Comparison of ENCODE assay signal across 5 worm cellular contexts in genomic region chrV:9704399-9704798, ce11.
TF ChIP-seq lines count a peak whose summit lies in the region.

No protein-coding gene starts in this region.

TF ChIP-seq in whole organism, L1 larva, 84 proteins besides CTCF, POLR2A, EP300 and RAD21 (continued from another document and continues in another):
- TF ChIP-seq nhr-11 (tag; optimal IDR thresholded peaks at IDR 0.05; lab: Kevin White, UChicago), result no peak
- no peak for TF ChIP-seq C04F5.9 (tag; optimal IDR thresholded peaks at IDR 0.05; lab: Kevin White, UChicago)
- peak; percentile 41 to 55 for TF ChIP-seq efl-1 (optimal IDR thresholded peaks at IDR 0.05; lab: Kevin White, UChicago)
- peak; percentile 13 to 85 for TF ChIP-seq efl-1 (GFP tag; optimal IDR thresholded peaks at IDR 0.05 in 1 of 2; lab: Kevin White, UChicago)
- TF ChIP-seq snpc-4 (tag; optimal IDR thresholded peaks at IDR 0.05; lab: Kevin White, UChicago), result peak; percentile 26
- TF ChIP-seq snu-23 (GFP tag; optimal IDR thresholded peaks at IDR 0.05; lab: Kevin White, UChicago), result peak; percentile 61
- TF ChIP-seq pqm-1 (tag; optimal IDR thresholded peaks at IDR 0.05; lab: Kevin White, UChicago), result no peak
- TF ChIP-seq mdl-1 (tag; optimal IDR thresholded peaks at IDR 0.05; lab: Kevin White, UChicago), result peak in 1 of 2 experiments; percentile 17
- peak; percentile 36 for TF ChIP-seq nhr-85 (tag; lab: Kevin White, UChicago)
- TF ChIP-seq ztf-11 (tag; optimal IDR thresholded peaks at IDR 0.05; lab: Kevin White, UChicago), result no peak
- TF ChIP-seq egl-27 (tag; optimal IDR thresholded peaks at IDR 0.05; lab: Kevin White, UChicago), result no peak
- peak; percentile 55 for TF ChIP-seq nhr-71 (tag; optimal IDR thresholded peaks at IDR 0.05; lab: Kevin White, UChicago)
- TF ChIP-seq C16A3.4 (tag; optimal IDR thresholded peaks at IDR 0.05; lab: Kevin White, UChicago), result peak; percentile 33
- TF ChIP-seq lin-14 (GFP tag; optimal IDR thresholded peaks at IDR 0.05; lab: Kevin White, UChicago), result peak; percentile 90
- TF ChIP-seq unc-62 (GFP tag; optimal IDR thresholded peaks at IDR 0.05; lab: Kevin White, UChicago), result no peak
- no peak for TF ChIP-seq nhr-77 (tag; optimal IDR thresholded peaks at IDR 0.05; lab: Kevin White, UChicago)
- no peak for TF ChIP-seq C34B4.2 (tag; optimal IDR thresholded peaks at IDR 0.05; lab: Kevin White, UChicago)
- peak; percentile 27 to 67 for TF ChIP-seq lsy-2 (tag; optimal IDR thresholded peaks at IDR 0.05; lab: Kevin White, UChicago)
- TF ChIP-seq hpl-2 (GFP tag; optimal IDR thresholded peaks at IDR 0.05; lab: Kevin White, UChicago), result no peak
- peak; percentile 31 to 73 (median 69) for TF ChIP-seq ceh-82 (tag; optimal IDR thresholded peaks at IDR 0.05; lab: Kevin White, UChicago)
- TF ChIP-seq ets-5 (GFP tag; IDR thresholded peaks at IDR 0.05; lab: Robert Waterston, UW), result no peak
- no peak for TF ChIP-seq ceh-90 (tag; optimal IDR thresholded peaks at IDR 0.05; lab: Kevin White, UChicago)
- no peak for TF ChIP-seq grh-1 (GFP tag; IDR thresholded peaks at IDR 0.05; lab: Robert Waterston, UW)
- peak; percentile 93 for TF ChIP-seq blmp-1 (tag; optimal IDR thresholded peaks at IDR 0.05; lab: Kevin White, UChicago)
- TF ChIP-seq skn-1 (tag; optimal IDR thresholded peaks at IDR 0.05; lab: Kevin White, UChicago), result peak; percentile 61
- TF ChIP-seq unc-86 (tag; optimal IDR thresholded peaks at IDR 0.05; lab: Kevin White, UChicago), result no peak
- no peak for TF ChIP-seq ztf-4 (tag; optimal IDR thresholded peaks at IDR 0.05; lab: Kevin White, UChicago)

TF ChIP-seq in whole organism, L2 larva, 48 proteins besides CTCF, POLR2A, EP300 and RAD21 (continued from another document and continues in another):
- no peak for TF ChIP-seq peb-1 (tag; optimal IDR thresholded peaks at IDR 0.05; lab: Kevin White, UChicago)
- TF ChIP-seq alr-1 (tag; optimal IDR thresholded peaks at IDR 0.05; lab: Kevin White, UChicago), result no peak
- no peak for TF ChIP-seq R02D3.7 (tag; optimal IDR thresholded peaks at IDR 0.05; lab: Kevin White, UChicago)
- TF ChIP-seq lin-11 (tag; optimal IDR thresholded peaks at IDR 0.05; lab: Kevin White, UChicago), result peak; percentile 20
- peak; percentile 83 for TF ChIP-seq nhr-129 (tag; optimal IDR thresholded peaks at IDR 0.05; lab: Kevin White, UChicago)
- no peak for TF ChIP-seq lin-39 (tag; optimal IDR thresholded peaks at IDR 0.05; lab: Kevin White, UChicago)
- TF ChIP-seq snpc-4 (tag; optimal IDR thresholded peaks at IDR 0.05; lab: Kevin White, UChicago), result no peak
- TF ChIP-seq ceh-16 (tag; optimal IDR thresholded peaks at IDR 0.05; lab: Kevin White, UChicago), result no peak
- TF ChIP-seq nhr-237 (tag; optimal IDR thresholded peaks at IDR 0.05; lab: Kevin White, UChicago), result no peak
- no peak for TF ChIP-seq ceh-82 (tag; optimal IDR thresholded peaks at IDR 0.05; lab: Kevin White, UChicago)
- no peak for TF ChIP-seq mab-5 (tag; optimal IDR thresholded peaks at IDR 0.05; lab: Kevin White, UChicago)
- no peak for TF ChIP-seq unc-62 (GFP tag; optimal IDR thresholded peaks at IDR 0.05; lab: Kevin White, UChicago)
- TF ChIP-seq crh-2 (tag; optimal IDR thresholded peaks at IDR 0.05; lab: Kevin White, UChicago), result peak; percentile 58
- no peak for TF ChIP-seq ztf-1 (GFP tag; conservative IDR thresholded peaks at IDR 0.05; lab: Robert Waterston, UW)
- TF ChIP-seq mdl-1 (tag; optimal IDR thresholded peaks at IDR 0.05; lab: Kevin White, UChicago), result peak in 1 of 2 experiments; percentile 22
- TF ChIP-seq unc-39 (tag; optimal IDR thresholded peaks at IDR 0.05; lab: Kevin White, UChicago), result no peak
- peak; percentile 18 for TF ChIP-seq lin-13 (GFP tag; optimal IDR thresholded peaks at IDR 0.05; lab: Kevin White, UChicago)
- no peak for TF ChIP-seq gmeb-1 (tag; optimal IDR thresholded peaks at IDR 0.05; lab: Kevin White, UChicago)
- TF ChIP-seq blmp-1 (tag; optimal IDR thresholded peaks at IDR 0.05; lab: Kevin White, UChicago; ENCODE audit: insufficient read depth), result peak; percentile 57
- no peak for TF ChIP-seq skn-1 (tag; optimal IDR thresholded peaks at IDR 0.05; lab: Kevin White, UChicago)
- TF ChIP-seq sem-4 (tag; optimal IDR thresholded peaks at IDR 0.05; lab: Kevin White, UChicago), result peak; percentile 55
- peak; percentile 41 for TF ChIP-seq fos-1 (tag; optimal IDR thresholded peaks at IDR 0.05; lab: Kevin White, UChicago)
- TF ChIP-seq elt-3 (tag; optimal IDR thresholded peaks at IDR 0.05; lab: Kevin White, UChicago), result no peak
- TF ChIP-seq ama-1 (optimal IDR thresholded peaks at IDR 0.05; lab: Kevin White, UChicago), result no peak
- TF ChIP-seq Y55F3AM.14 (GFP tag; optimal IDR thresholded peaks at IDR 0.05; lab: Kevin White, UChicago), result no peak
- TF ChIP-seq nhr-21 (tag; optimal IDR thresholded peaks at IDR 0.05; lab: Kevin White, UChicago), result no peak
- peak; percentile 52 for TF ChIP-seq F13H6.1 (tag; optimal IDR thresholded peaks at IDR 0.05; lab: Kevin White, UChicago)
- no peak for TF ChIP-seq dmd-4 (tag; optimal IDR thresholded peaks at IDR 0.05; lab: Kevin White, UChicago)

TF ChIP-seq in whole organism, L3 larva, 47 proteins besides CTCF, POLR2A, EP300 and RAD21 (continued from another document and continues in another):
- TF ChIP-seq ama-1 (optimal IDR thresholded peaks at IDR 0.05; lab: Kevin White, UChicago), result peak; percentile 24
- TF ChIP-seq zag-1 (tag; optimal IDR thresholded peaks at IDR 0.05; lab: Kevin White, UChicago), result no peak
- TF ChIP-seq jun-1 (tag; optimal IDR thresholded peaks at IDR 0.05; lab: Kevin White, UChicago), result no peak
- TF ChIP-seq nhr-77 (tag; optimal IDR thresholded peaks at IDR 0.05; lab: Kevin White, UChicago), result no peak
- peak; percentile 59 for TF ChIP-seq egl-5 (tag; optimal IDR thresholded peaks at IDR 0.05; lab: Kevin White, UChicago)
- no peak for TF ChIP-seq R02D3.7 (tag; optimal IDR thresholded peaks at IDR 0.05; lab: Kevin White, UChicago)
- TF ChIP-seq ZK546.5 (tag; optimal IDR thresholded peaks at IDR 0.05; lab: Kevin White, UChicago), result no peak
- no peak for TF ChIP-seq fkh-10 (GFP tag; optimal IDR thresholded peaks at IDR 0.05; lab: Kevin White, UChicago)
- TF ChIP-seq ceh-82 (tag; optimal IDR thresholded peaks at IDR 0.05; lab: Kevin White, UChicago), result no peak
- TF ChIP-seq lin-15B (tag; optimal IDR thresholded peaks at IDR 0.05; lab: Kevin White, UChicago), result peak; percentile 32
- TF ChIP-seq lsy-12 (tag; optimal IDR thresholded peaks at IDR 0.05; lab: Kevin White, UChicago), result no peak
- TF ChIP-seq nhr-67 (tag; optimal IDR thresholded peaks at IDR 0.05; lab: Kevin White, UChicago), result no peak
- no peak for TF ChIP-seq nhr-28 (tag; optimal IDR thresholded peaks at IDR 0.05; lab: Kevin White, UChicago)
- TF ChIP-seq unc-62 (GFP tag; optimal IDR thresholded peaks at IDR 0.05; lab: Kevin White, UChicago), result no peak
- TF ChIP-seq fos-1 (tag; optimal IDR thresholded peaks at IDR 0.05; lab: Kevin White, UChicago), result no peak
- TF ChIP-seq elt-1 (tag; optimal IDR thresholded peaks at IDR 0.05; lab: Kevin White, UChicago), result peak; percentile 13
- TF ChIP-seq fkh-2 (tag; optimal IDR thresholded peaks at IDR 0.05; lab: Kevin White, UChicago), result no peak
- peak; percentile 7 for TF ChIP-seq snpc-4 (tag; optimal IDR thresholded peaks at IDR 0.05; lab: Kevin White, UChicago)
- TF ChIP-seq elt-2 (tag; optimal IDR thresholded peaks at IDR 0.05; lab: Kevin White, UChicago), result no peak
- no peak for TF ChIP-seq pqm-1 (tag; optimal IDR thresholded peaks at IDR 0.05; lab: Kevin White, UChicago)
- TF ChIP-seq ztf-11 (tag; optimal IDR thresholded peaks at IDR 0.05; lab: Kevin White, UChicago), result no peak
- TF ChIP-seq lin-39 (tag; optimal IDR thresholded peaks at IDR 0.05; lab: Kevin White, UChicago), result peak; percentile 80
- TF ChIP-seq tbx-2 (tag; optimal IDR thresholded peaks at IDR 0.05; lab: Kevin White, UChicago), result no peak
- peak; percentile 70 for TF ChIP-seq ceh-28 (tag; optimal IDR thresholded peaks at IDR 0.05; lab: Kevin White, UChicago)
- no peak for TF ChIP-seq nhr-11 (tag; optimal IDR thresholded peaks at IDR 0.05; lab: Kevin White, UChicago)
- TF ChIP-seq sea-2 (GFP tag; optimal IDR thresholded peaks at IDR 0.05; lab: Kevin White, UChicago), result no peak
- no peak for TF ChIP-seq eor-1 (tag; optimal IDR thresholded peaks at IDR 0.05; lab: Kevin White, UChicago)
- no peak for TF ChIP-seq ceh-16 (tag; optimal IDR thresholded peaks at IDR 0.05; lab: Kevin White, UChicago)
- TF ChIP-seq nhr-237 (tag; optimal IDR thresholded peaks at IDR 0.05; lab: Kevin White, UChicago), result no peak
- TF ChIP-seq egl-27 (tag; optimal IDR thresholded peaks at IDR 0.05; lab: Kevin White, UChicago), result no peak
- TF ChIP-seq ztf-4 (tag; optimal IDR thresholded peaks at IDR 0.05; lab: Kevin White, UChicago), result no peak

TF ChIP-seq in whole organism, L4 larva, 104 proteins besides CTCF, POLR2A, EP300 and RAD21 (continued from another document):
- TF ChIP-seq duxl-1 (tag; optimal IDR thresholded peaks at IDR 0.05; lab: Kevin White, UChicago; ENCODE audit: poor library complexity) (no peak), fkh-10 (GFP tag; optimal IDR thresholded peaks at IDR 0.05; lab: Kevin White, UChicago) (peak; percentile 8), jun-1 (tag; optimal IDR thresholded peaks at IDR 0.05; lab: Kevin White, UChicago) (no peak), ceh-28 (tag; optimal IDR thresholded peaks at IDR 0.05; lab: Kevin White, UChicago) (peak; percentile 43), rbr-2 (tag; optimal IDR thresholded peaks at IDR 0.05; lab: Kevin White, UChicago) (peak; percentile 27), nhr-28 (tag; optimal IDR thresholded peaks at IDR 0.05; lab: Kevin White, UChicago) (peak; percentile 44), lin-38 (GFP tag; IDR thresholded peaks at IDR 0.05; lab: Robert Waterston, UW) (no peak), mxl-3 (GFP tag; optimal IDR thresholded peaks at IDR 0.05; lab: Kevin White, UChicago) (peak; percentile 7), unc-130 (GFP tag; optimal IDR thresholded peaks at IDR 0.05; lab: Kevin White, UChicago) (no peak), nhr-10 (tag; optimal IDR thresholded peaks at IDR 0.05; lab: Kevin White, UChicago) (no peak), ceh-32 (tag; optimal IDR thresholded peaks at IDR 0.05; lab: Kevin White, UChicago; ENCODE audit: poor library complexity) (no peak), sdz-12 (GFP tag; optimal IDR thresholded peaks at IDR 0.05; lab: Kevin White, UChicago) (no peak), unc-62 (GFP tag; optimal IDR thresholded peaks at IDR 0.05 in 1 of 2; lab: Kevin White, UChicago) (peak in 1 of 2 experiments; percentile 63), unc-62 (tag; optimal IDR thresholded peaks at IDR 0.05; lab: Kevin White, UChicago) (no peak), mdl-1 (tag; optimal IDR thresholded peaks at IDR 0.05; lab: Kevin White, UChicago) (peak; percentile 42 to 53)

TF ChIP-seq in whole organism, late embryonic, 69 proteins besides CTCF, POLR2A, EP300 and RAD21 (continued from another document):
- TF ChIP-seq nfya-1 (tag; optimal IDR thresholded peaks at IDR 0.05; lab: Kevin White, UChicago) (peak; percentile 43), fax-1 (tag; optimal IDR thresholded peaks at IDR 0.05; lab: Kevin White, UChicago) (no peak), zip-5 (tag; optimal IDR thresholded peaks at IDR 0.05; lab: Kevin White, UChicago) (no peak), npax-4 (tag; optimal IDR thresholded peaks at IDR 0.05; lab: Kevin White, UChicago) (no peak), hlh-30 (tag; optimal IDR thresholded peaks at IDR 0.05; lab: Kevin White, UChicago; ENCODE audit: insufficient read depth) (no peak), mec-3 (tag; optimal IDR thresholded peaks at IDR 0.05; lab: Kevin White, UChicago; ENCODE audit: borderline replicate concordance) (no peak), dmd-4 (tag; optimal IDR thresholded peaks at IDR 0.05; lab: Kevin White, UChicago; ENCODE audit: borderline replicate concordance) (no peak), tbx-7 (tag; optimal IDR thresholded peaks at IDR 0.05; lab: Kevin White, UChicago) (no peak)
